Fruit fly (Drosophila melanogaster): Measurements from ENCODE around the gene js.

- TF ChIP-seq h (GFP tag; optimal IDR thresholded peaks at IDR 0.05) (no peak), Myc (optimal IDR thresholded peaks at IDR 0.05) (no peak)
Measured at dm6 chr3R:16335438-16336073, 32.5 kb downstream of the js start.
